Fruit fly (Drosophila melanogaster): ENCODE measurements around the gene FarO.

The FarO gene

DNA sequence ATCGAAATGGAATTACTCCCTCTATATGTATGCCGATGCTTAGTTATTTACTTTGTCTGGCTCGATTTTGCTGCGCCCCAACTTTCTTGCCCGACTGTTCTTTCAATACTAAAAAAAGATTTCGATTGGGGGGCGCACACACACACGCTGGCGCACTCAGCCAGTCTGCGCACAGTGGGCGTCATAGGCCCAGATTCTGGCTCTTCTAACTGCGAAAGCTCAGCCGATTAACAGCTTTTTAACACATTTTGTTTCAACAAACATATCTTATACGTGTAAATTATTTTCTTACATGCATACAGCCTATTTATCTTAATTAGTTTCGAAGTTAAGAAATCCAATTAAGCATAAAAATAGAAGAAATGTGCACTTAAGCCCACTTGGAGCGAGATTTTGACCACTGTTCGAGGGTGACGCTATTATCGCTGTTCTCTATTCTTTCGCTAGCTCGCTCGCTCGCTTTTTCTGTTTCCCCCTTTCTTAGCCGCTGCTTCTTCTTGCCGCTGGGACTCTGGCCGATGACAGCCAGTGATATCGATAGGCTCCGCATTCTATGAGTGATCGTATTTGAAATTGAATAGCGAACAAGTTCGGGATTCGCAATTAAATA, 18.6 kb upstream of the FarO start, which contains the start of gene Vinc (continued):
- TF ChIP-seq crp (GFP tag; optimal IDR thresholded peaks at IDR 0.05) (peak in 1 of 2 experiments; percentile 1), trh (GFP tag; optimal IDR thresholded peaks at IDR 0.05) (peak; percentile 24), ATbp (GFP tag; optimal IDR thresholded peaks at IDR 0.05) (peak; percentile 52), dan (GFP tag; IDR thresholded peaks at IDR 0.05) (no peak), run (tag; optimal IDR thresholded peaks at IDR 0.05) (no peak), ssp (GFP tag; IDR thresholded peaks at IDR 0.05) (peak; percentile 62), CG6654 (GFP tag; optimal IDR thresholded peaks at IDR 0.05) (peak; percentile 79), Elba2 (GFP tag; optimal IDR thresholded peaks at IDR 0.05) (no peak), ttk (GFP tag; IDR thresholded peaks at IDR 0.05) (peak; percentile 64), bigmax (GFP tag; optimal IDR thresholded peaks at IDR 0.05) (no peak), CG1602 (GFP tag; optimal IDR thresholded peaks at IDR 0.05) (peak; percentile 60), Trl (optimal IDR thresholded peaks at IDR 0.05) (peak in 1 of 2 experiments; percentile 49), Trl (GFP tag; optimal IDR thresholded peaks at IDR 0.05) (peak; percentile 93), CG14710 (tag; optimal IDR thresholded peaks at IDR 0.05) (peak; percentile 83), CG7271 (tag; optimal IDR thresholded peaks at IDR 0.05) (no peak), cg (GFP tag; optimal IDR thresholded peaks at IDR 0.05) (peak; percentile 71), sens (GFP tag) (peak; percentile 98), jumu (GFP tag; optimal IDR thresholded peaks at IDR 0.05) (peak; percentile 86), onecut (GFP tag; IDR thresholded peaks at IDR 0.05) (peak; percentile 82), TFAM (GFP tag; optimal IDR thresholded peaks at IDR 0.05) (peak; percentile 8), sug (tag; optimal IDR thresholded peaks at IDR 0.05) (peak; percentile 98), ci (GFP tag; IDR thresholded peaks at IDR 0.05) (no peak; the same call in 1 of the 3 replicates), nerfin-2 (GFP tag; IDR thresholded peaks at IDR 0.05; ENCODE audit: partially characterized antibody) (0 out of 2 replicates have a peak, but pooled peaks have one; percentile 37), CG2712 (tag; optimal IDR thresholded peaks at IDR 0.05) (peak; percentile 89), Lpt (GFP tag; optimal IDR thresholded peaks at IDR 0.05) (no peak), BEAF-32 (GFP tag; optimal IDR thresholded peaks at IDR 0.05) (peak; percentile 58), Aef1 (GFP tag; IDR thresholded peaks at IDR 0.05) (peak; percentile 81), HLH54F (GFP tag; optimal IDR thresholded peaks at IDR 0.05) (peak; percentile 71), CG10654 (GFP tag; optimal IDR thresholded peaks at IDR 0.05) (peak; percentile 85), sima (GFP tag; optimal IDR thresholded peaks at IDR 0.05) (peak; percentile 3), B-H1 (GFP tag; IDR thresholded peaks at IDR 0.05) (peak; percentile 68), CG15696 (tag; optimal IDR thresholded peaks at IDR 0.05) (peak; percentile 73), ase (GFP tag; IDR thresholded peaks at IDR 0.05) (0 out of 3 replicates have a peak, but pooled peaks have one; percentile 55), Eip74EF (GFP tag; optimal IDR thresholded peaks at IDR 0.05) (peak in 1 of 2 experiments; percentile 89), kay (GFP tag; optimal IDR thresholded peaks at IDR 0.05) (peak; percentile 83), CG10321 (GFP tag; IDR thresholded peaks at IDR 0.05) (no peak), CG18619 (GFP tag; optimal IDR thresholded peaks at IDR 0.05) (peak; percentile 83), hth (optimal IDR thresholded peaks at IDR 0.05) (no peak), CG8089 (GFP tag; optimal IDR thresholded peaks at IDR 0.05) (peak; percentile 47), prd (optimal IDR thresholded peaks at IDR 0.05) (no peak), prd (GFP tag; IDR thresholded peaks at IDR 0.05) (peak; percentile 79), esg (GFP tag; conservative IDR thresholded peaks at IDR 0.05) (peak; percentile 83), Fer1 (GFP tag; optimal IDR thresholded peaks at IDR 0.05) (peak; percentile 97), lov (optimal IDR thresholded peaks at IDR 0.05) (no peak), lov (GFP tag; IDR thresholded peaks at IDR 0.05) (peak; percentile 67; the same call in 1 of the 3 replicates), br (optimal IDR thresholded peaks at IDR 0.05) (no peak), B-H2 (GFP tag; optimal IDR thresholded peaks at IDR 0.05) (peak; percentile 76), HLHmδ (GFP tag; optimal IDR thresholded peaks at IDR 0.05) (no peak), Ssrp (tag; optimal IDR thresholded peaks at IDR 0.05) (peak; percentile 54), CG9727 (GFP tag; optimal IDR thresholded peaks at IDR 0.05) (peak; percentile 83), mirr (GFP tag; optimal IDR thresholded peaks at IDR 0.05) (peak; percentile 91)
